Worm (Caenorhabditis elegans) whole organism, mixed stage, embryonic: ENCODE measurements around the gene jac-1.

Experiments used
- mep-1 ChIP-seq: fragments of 150-350 bp; optimal IDR thresholded peaks from 2 replicates; lab custom pipeline; 2017; ENCODE audit warnings: missing biosample characterization, missing genetic modification reagents, missing genetic modification characterization, inconsistent platforms
- snpc-4 ChIP-seq: fragments of 150-350 bp; optimal IDR thresholded peaks from 2 replicates; lab custom pipeline; 2014; ENCODE audit warnings: missing biosample characterization, missing genetic modification characterization
- sptf-1 ChIP-seq: sonication (generic microtip); optimal IDR thresholded peaks from 2 replicates; lab custom pipeline; 2017; ENCODE audit warnings: mild to moderate bottlenecking, missing genetic modification characterization, moderate library complexity, missing compliant biosample characterization
- unc-39 ChIP-seq: fragments of 150-350 bp; optimal IDR thresholded peaks from 2 replicates; lab custom pipeline; 2014; ENCODE audit warnings: missing biosample characterization, missing genetic modification characterization

ce11 chrIV:15950838-15951581 is 75.6 kb downstream of the jac-1 start, which contains the start of gene ifas-3:
- TF ChIP-seq sptf-1 (no peak), unc-39 (tag; lab: Kevin White, UChicago) (no peak), mep-1 (tag; lab: Kevin White, UChicago) (no peak), snpc-4 (tag; lab: Kevin White, UChicago) (no peak)
